Worm (Caenorhabditis elegans) whole organism, late embryonic: Measurements from ENCODE around the gene R11G1.11.

Source experiments
- ceh-24 ChIP-seq: sonication (generic microtip); optimal IDR thresholded peaks from 2 replicates; lab custom pipeline; 2016; ENCODE audit warnings: mild to moderate bottlenecking, missing genetic modification characterization, missing compliant biosample characterization
- dmd-4 ChIP-seq: sonication (generic microtip); optimal IDR thresholded peaks from 2 replicates; lab custom pipeline; 2016; ENCODE audit warnings: borderline replicate concordance, missing genetic modification characterization, missing compliant biosample characterization
- fkh-10 ChIP-seq: fragments of 150-350 bp; optimal IDR thresholded peaks from 2 replicates; lab custom pipeline; 2014; ENCODE audit warnings: missing biosample characterization, missing genetic modification reagents, missing genetic modification characterization
- nfya-1 ChIP-seq: sonication (generic microtip); optimal IDR thresholded peaks from 2 replicates; lab custom pipeline; 2017; ENCODE audit warnings: missing genetic modification characterization, mild to moderate bottlenecking, missing compliant biosample characterization, antibody characterized with exemption, moderate library complexity
- nhr-11 ChIP-seq: fragments of 150-350 bp; optimal IDR thresholded peaks from 2 replicates; lab custom pipeline; 2014; ENCODE audit warnings: missing biosample characterization, missing genetic modification characterization
- pha-2 ChIP-seq: sonication (generic microtip); optimal IDR thresholded peaks from 2 replicates; lab custom pipeline; 2017; ENCODE audit warnings: mild to moderate bottlenecking, missing genetic modification characterization, missing compliant biosample characterization
- pha-4 ChIP-seq: fragments of 150-350 bp; optimal IDR thresholded peaks from 2 replicates; lab custom pipeline; 2018; ENCODE audit warnings: missing biosample characterization, missing genetic modification reagents, missing genetic modification characterization
- sdc-2 ChIP-seq: sonication (generic microtip); optimal IDR thresholded peaks from 2 replicates; lab custom pipeline; 2016; ENCODE audit warnings: missing genotype, missing genetic modification characterization, missing compliant biosample characterization
- unc-55 ChIP-seq: sonication (generic microtip); optimal IDR thresholded peaks from 2 replicates; lab custom pipeline; 2017; ENCODE audit warnings: missing biosample characterization, missing genetic modification reagents, missing genetic modification characterization

ce11 chrX:3644796-3645195 is 9.9 kb upstream of the R11G1.11 start, which contains the start of gene tmem-24:
- no peak for TF ChIP-seq dmd-4
- TF ChIP-seq nfya-1 (tag; lab: Kevin White, UChicago): no peak
- TF ChIP-seq unc-55 (GFP tag; lab: Kevin White, UChicago): no peak
- TF ChIP-seq ceh-24 (tag; lab: Kevin White, UChicago): no peak
- TF ChIP-seq nhr-11 (tag; lab: Kevin White, UChicago): no peak
- TF ChIP-seq pha-2 (tag; lab: Kevin White, UChicago): no peak
- no peak for TF ChIP-seq sdc-2
- TF ChIP-seq fkh-10 (GFP tag; lab: Kevin White, UChicago): no peak
- no peak for TF ChIP-seq pha-4
